Fruit fly (Drosophila melanogaster) Kc167 (cell line): ENCODE data around the gene CG45002.

Experiments
- Sin3A ChIP-seq: fragments of >200 bp; optimal IDR thresholded peaks from 2 replicates; lab custom pipeline; 2018; ENCODE audit warnings: missing external identifiers
- h ChIP-seq: fragments of >200 bp; optimal IDR thresholded peaks from 3 replicates; lab custom pipeline; 2018; ENCODE audit warnings: missing external identifiers
- insv ChIP-seq: fragments of >200 bp; optimal IDR thresholded peaks from 3 replicates; lab custom pipeline; 2018; ENCODE audit warnings: missing external identifiers
- psq ChIP-seq: fragments of >200 bp; optimal IDR thresholded peaks from 2 replicates; lab custom pipeline; 2017; ENCODE audit warnings: missing external identifiers
- ttk ChIP-seq: sonication (Bioruptor generic); optimal IDR thresholded peaks from 2 replicates; lab custom pipeline; 2017; ENCODE audit warnings: missing external identifiers

DNA sequence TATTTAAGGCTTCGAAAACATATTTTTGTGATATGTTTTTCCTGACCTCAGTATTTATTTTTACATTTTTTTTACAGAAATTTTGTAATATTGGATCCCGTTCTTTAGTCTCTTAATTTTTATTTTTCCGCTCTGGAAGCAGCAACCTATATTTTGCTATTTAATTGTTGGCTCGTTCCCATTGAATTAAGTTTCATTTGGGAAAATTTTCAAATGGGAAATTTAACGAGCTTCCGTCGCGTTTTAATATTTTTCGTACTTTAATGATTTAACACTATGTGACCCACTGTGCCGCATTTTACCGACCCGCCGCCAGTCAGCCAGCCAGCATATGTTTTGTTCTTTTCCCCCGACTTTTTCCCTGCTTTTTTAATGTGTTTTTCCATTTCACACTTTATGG is 44.7 kb upstream of the CG45002 start:
- no peak for TF ChIP-seq insv (lab: Kevin White, UChicago)
- no peak for TF ChIP-seq psq (lab: Kevin White, UChicago)
- no peak for TF ChIP-seq h (lab: Kevin White, UChicago)
- no peak for TF ChIP-seq ttk
- no peak for TF ChIP-seq Sin3A (lab: Kevin White, UChicago)
